Fruit fly (Drosophila melanogaster) whole organism, adult: ENCODE data around the gene CheA75a.

Experiments
- CG14711 ChIP-seq: fragments of 200-800 bp; sonication (Bioruptor generic); optimal IDR thresholded peaks from 2 replicates; lab custom pipeline; 2018; ENCODE audit warnings: missing biosample characterization, mild to moderate bottlenecking, missing genetic modification characterization, moderate library complexity
- CG33017 ChIP-seq: fragments of 200-800 bp; sonication (Bioruptor generic); optimal IDR thresholded peaks from 2 replicates; lab custom pipeline; 2018; ENCODE audit warnings: missing biosample characterization, mild to moderate bottlenecking, missing genetic modification characterization, moderate library complexity
- CG5204 ChIP-seq: fragments of 200-800 bp; sonication (Bioruptor generic); optimal IDR thresholded peaks from 2 replicates; lab custom pipeline; 2016; ENCODE audit warnings: missing biosample characterization, missing genetic modification characterization
- Mnt ChIP-seq: fragments of 200-800 bp; sonication (Bioruptor generic); optimal IDR thresholded peaks from 2 replicates; lab custom pipeline; 2016; ENCODE audit warnings: missing biosample characterization, mild to moderate bottlenecking, missing genetic modification characterization
- bab1 ChIP-seq: fragments of 200-800 bp; sonication (Bioruptor generic); optimal IDR thresholded peaks from 3 replicates; lab custom pipeline; 2019; ENCODE audit warnings: missing biosample characterization, mild to moderate bottlenecking, missing genetic modification characterization, moderate library complexity
- pad ChIP-seq: fragments of 200-800 bp; sonication (Bioruptor generic); optimal IDR thresholded peaks from 3 replicates; lab custom pipeline; 2017; ENCODE audit warnings: missing biosample characterization, missing genetic modification characterization, mild to moderate bottlenecking, moderate library complexity, missing genetic modification reagents
- toe ChIP-seq: fragments of 200-800 bp; sonication (Bioruptor generic); optimal IDR thresholded peaks from 2 replicates; lab custom pipeline; 2016; ENCODE audit warnings: missing biosample characterization, missing genetic modification characterization

dm6 chr3L:18231927-18232721 is 19.8 kb upstream of the CheA75a start:
- TF ChIP-seq pad (GFP tag; lab: Kevin White, UChicago) (no peak), toe (GFP tag; lab: Kevin White, UChicago) (no peak), CG14711 (tag; lab: Kevin White, UChicago) (no peak), Mnt (GFP tag; lab: Kevin White, UChicago) (no peak), CG5204 (GFP tag; lab: Kevin White, UChicago) (no peak), bab1 (no peak), CG33017 (tag; lab: Kevin White, UChicago) (no peak)
